Fruit fly (Drosophila melanogaster) whole organism, embryonic: ENCODE data around the gene CG14401.

Experiments
- CG1024 ChIP-seq: fragments of 200-800 bp; sonication (Bioruptor generic); IDR thresholded peaks from 2 replicates; pipeline ENCODE4 v1.3.6; 2022; ENCODE audit warnings: missing biosample characterization, missing genetic modification characterization
- CG11504 ChIP-seq: fragments of 200-800 bp; sonication (Bioruptor generic); optimal IDR thresholded peaks from 3 replicates; lab custom pipeline; 2019; ENCODE audit warnings: missing biosample characterization, mild to moderate bottlenecking, missing genetic modification characterization, moderate library complexity
- CG1233 ChIP-seq: fragments of 200-800 bp; sonication (Bioruptor generic); optimal IDR thresholded peaks from 4 replicates; lab custom pipeline; 2018; ENCODE audit warnings: missing biosample characterization, mild to moderate bottlenecking, missing genetic modification characterization
- CG12769 ChIP-seq: fragments of 200-800 bp; sonication (Bioruptor generic); optimal IDR thresholded peaks from 2 replicates; lab custom pipeline; 2019; ENCODE audit warnings: missing biosample characterization, mild to moderate bottlenecking, missing genetic modification characterization, moderate library complexity
- CG14014 ChIP-seq: fragments of 200-800 bp; sonication (Bioruptor generic); IDR thresholded peaks from 2 replicates; pipeline ENCODE4 v1.3.6; 2022; ENCODE audit warnings: missing biosample characterization, missing genetic modification characterization
- CG14441 ChIP-seq: fragments of 200-800 bp; sonication (Bioruptor generic); IDR thresholded peaks from 2 replicates; pipeline ENCODE4 v1.3.6; 2022; ENCODE audit warnings: missing biosample characterization, missing genetic modification characterization
- CG15073 ChIP-seq: fragments of 200-800 bp; sonication (Bioruptor generic); optimal IDR thresholded peaks from 2 replicates; lab custom pipeline; 2016; ENCODE audit warnings: missing biosample characterization, missing genetic modification characterization
- CG15696 ChIP-seq: fragments of 200-800 bp; sonication (Bioruptor generic); optimal IDR thresholded peaks from 2 replicates; lab custom pipeline; 2019; ENCODE audit warnings: missing biosample characterization, mild to moderate bottlenecking, missing genetic modification characterization, moderate library complexity
- CG1602 ChIP-seq: fragments of 200-800 bp; sonication (Bioruptor generic); optimal IDR thresholded peaks from 3 replicates; lab custom pipeline; 2016; ENCODE audit warnings: missing biosample characterization, missing genetic modification characterization
- CG17612 ChIP-seq: fragments of 200-800 bp; sonication (Bioruptor generic); IDR thresholded peaks from 2 replicates; pipeline ENCODE4 v1.3.6; 2022; ENCODE audit warnings: missing biosample characterization, missing genetic modification characterization
- CG2120 ChIP-seq: fragments of 200-800 bp; sonication (Bioruptor generic); optimal IDR thresholded peaks from 3 replicates; lab custom pipeline; 2016; ENCODE audit warnings: missing biosample characterization, missing genetic modification characterization
- CG31441 ChIP-seq: fragments of 200-800 bp; sonication (Bioruptor generic); IDR thresholded peaks from 2 replicates; pipeline ENCODE4 v1.3.6; 2022; ENCODE audit warnings: missing biosample characterization, missing genetic modification characterization
- CG6765 ChIP-seq: fragments of 200-800 bp; sonication (Bioruptor generic); optimal IDR thresholded peaks from 3 replicates; lab custom pipeline; 2017; ENCODE audit warnings: missing biosample characterization, mild to moderate bottlenecking, missing genetic modification characterization
- CG6854 ChIP-seq: fragments of 200-800 bp; sonication (Bioruptor generic); optimal IDR thresholded peaks from 3 replicates; lab custom pipeline; 2017; ENCODE audit warnings: missing biosample characterization, mild to moderate bottlenecking, missing genetic modification characterization
- CG7963 ChIP-seq: fragments of 200-800 bp; sonication (Bioruptor generic); IDR thresholded peaks from 3 replicates; pipeline ENCODE4 v1.3.6; 2022; ENCODE audit warnings: missing biosample characterization, missing genetic modification characterization; ENCODE audit not compliant: partially characterized antibody
- CG8388 ChIP-seq: fragments of 200-800 bp; sonication (Bioruptor generic); optimal IDR thresholded peaks from 2 replicates; lab custom pipeline; 2019; ENCODE audit warnings: missing biosample characterization, mild to moderate bottlenecking, missing genetic modification characterization, moderate library complexity
- Dip2 ChIP-seq: fragments of 200-800 bp; sonication (Bioruptor generic); IDR thresholded peaks from 2 replicates; pipeline ENCODE4 v1.3.6; 2022; ENCODE audit warnings: missing biosample characterization, missing genetic modification characterization
- Dip3 ChIP-seq: fragments of 200-800 bp; sonication (Bioruptor generic); optimal IDR thresholded peaks from 3 replicates; lab custom pipeline; 2016; ENCODE audit warnings: missing biosample characterization, missing genetic modification characterization
- Drgx ChIP-seq: fragments of 200-800 bp; sonication (Bioruptor generic); IDR thresholded peaks from 2 replicates; pipeline ENCODE4 v1.3.6; 2022; ENCODE audit warnings: missing biosample characterization, missing genetic modification characterization
- E2f2 ChIP-seq: fragments of 200-800 bp; sonication (Bioruptor generic); IDR thresholded peaks from 2 replicates; pipeline ENCODE4 v1.3.6; 2022; ENCODE audit warnings: missing biosample characterization, missing genetic modification characterization
- Hsf ChIP-seq: fragments of 200-800 bp; sonication (Bioruptor generic); optimal IDR thresholded peaks from 3 replicates; lab custom pipeline; 2016; ENCODE audit warnings: missing biosample characterization, missing genetic modification characterization
- Lpt ChIP-seq: fragments of >200 bp; optimal IDR thresholded peaks from 2 replicates; lab custom pipeline; 2018; ENCODE audit warnings: missing biosample characterization, missing genetic modification characterization
- MBD-R2 ChIP-seq: fragments of 200-800 bp; sonication (Bioruptor generic); IDR thresholded peaks from 2 replicates; pipeline ENCODE4 v1.3.6; 2022; ENCODE audit warnings: missing biosample characterization, missing genetic modification characterization
- MESR4 ChIP-seq: fragments of 200-800 bp; sonication (Bioruptor generic); optimal IDR thresholded peaks from 2 replicates; lab custom pipeline; 2018; ENCODE audit warnings: missing biosample characterization, mild to moderate bottlenecking, missing genetic modification characterization, moderate library complexity
- Max ChIP-seq: fragments of 200-800 bp; sonication (Bioruptor generic); optimal IDR thresholded peaks from 2 replicates; lab custom pipeline; 2016; ENCODE audit warnings: missing biosample characterization, mild to moderate bottlenecking, missing genetic modification characterization
- Med ChIP-seq: fragments of 200-800 bp; sonication (Bioruptor generic); peaks from one replicate; lab custom pipeline; 2016; ENCODE audit warnings: missing biosample characterization, missing genetic modification characterization, mild to moderate bottlenecking, inconsistent platforms, moderate library complexity
- Mes4 ChIP-seq: fragments of 200-800 bp; sonication (Bioruptor generic); optimal IDR thresholded peaks from 2 replicates; lab custom pipeline; 2016; ENCODE audit warnings: missing biosample characterization, missing genetic modification characterization
- Pdp1 ChIP-seq, 2 experiments: fragments of 200-800 bp; sonication (Bioruptor generic); optimal IDR thresholded peaks; 3 replicates each; lab custom pipeline; 2016; ENCODE audit warnings: missing biosample characterization in 2 of 2, missing genetic modification characterization in 2 of 2, mild to moderate bottlenecking in 1 of 2, moderate library complexity in 1 of 2
- Sox102F ChIP-seq: fragments of 200-800 bp; sonication (Bioruptor generic); optimal IDR thresholded peaks from 2 replicates; lab custom pipeline; 2018; ENCODE audit warnings: missing biosample characterization, mild to moderate bottlenecking, missing genetic modification characterization, moderate library complexity
- ac ChIP-seq: fragments of 200-800 bp; sonication (Bioruptor generic); optimal IDR thresholded peaks from 3 replicates; lab custom pipeline; 2017; ENCODE audit warnings: missing biosample characterization, mild to moderate bottlenecking, missing genetic modification characterization
- ash1 ChIP-seq: fragments of 200-800 bp; sonication (Bioruptor generic); optimal IDR thresholded peaks from 2 replicates; lab custom pipeline; 2018; ENCODE audit warnings: missing biosample characterization, mild to moderate bottlenecking, missing genetic modification characterization
- crol ChIP-seq: fragments of 200-800 bp; sonication (Bioruptor generic); IDR thresholded peaks from 2 replicates; pipeline ENCODE4 v1.3.6; 2022; ENCODE audit warnings: missing biosample characterization, missing genetic modification characterization
- crp ChIP-seq, 2 experiments: fragments of 200-800 bp; sonication (Bioruptor generic); optimal IDR thresholded peaks; 2 replicates in 1 of 2; 3 replicates in 1 of 2; lab custom pipeline; 2017; ENCODE audit warnings: missing biosample characterization in 2 of 2, missing genetic modification characterization in 2 of 2, mild to moderate bottlenecking in 1 of 2, moderate library complexity in 1 of 2
- da ChIP-seq: fragments of 200-800 bp; sonication (Bioruptor generic); optimal IDR thresholded peaks from 2 replicates; lab custom pipeline; 2016; ENCODE audit warnings: missing biosample characterization, missing genetic modification characterization
- dmrt11E ChIP-seq: fragments of 200-800 bp; sonication (Bioruptor generic); optimal IDR thresholded peaks from 3 replicates; lab custom pipeline; 2018; ENCODE audit warnings: missing biosample characterization, mild to moderate bottlenecking, missing genetic modification characterization, moderate library complexity
- dysf ChIP-seq: fragments of 200-800 bp; sonication (Bioruptor generic); IDR thresholded peaks from 3 replicates; pipeline ENCODE4 v1.3.6; 2022; ENCODE audit warnings: missing biosample characterization, missing genetic modification characterization
- gem ChIP-seq: fragments of 200-800 bp; sonication (Bioruptor generic); optimal IDR thresholded peaks from 2 replicates; lab custom pipeline; 2019; ENCODE audit warnings: missing biosample characterization, mild to moderate bottlenecking, missing genetic modification characterization, moderate library complexity
- grau ChIP-seq: fragments of 200-800 bp; optimal IDR thresholded peaks from 3 replicates; lab custom pipeline; 2019; ENCODE audit warnings: missing biosample characterization, mild to moderate bottlenecking, missing genetic modification characterization, moderate library complexity
- gsb-n ChIP-seq: fragments of 200-800 bp; sonication (Bioruptor generic); optimal IDR thresholded peaks from 3 replicates; lab custom pipeline; 2018; ENCODE audit warnings: missing biosample characterization, mild to moderate bottlenecking, missing genetic modification characterization
- hkb ChIP-seq, 2 experiments: fragments of 200-800 bp in 1 of 2; fragments of >200 bp in 1 of 2; sonication (Bioruptor generic) in 1 of 2; IDR thresholded peaks in 1 of 2; optimal IDR thresholded peaks in 1 of 2; 2 replicates each; pipeline versions ENCODE4 v1.3.6 to Lab custom; 2017 to 2022; ENCODE audit warnings: missing biosample characterization in 1 of 2, missing genetic modification characterization in 1 of 2
- kay ChIP-seq: fragments of 200-800 bp; sonication (Bioruptor generic); optimal IDR thresholded peaks from 2 replicates; lab custom pipeline; 2016; ENCODE audit warnings: missing biosample characterization, missing genetic modification characterization
- lab ChIP-seq: fragments of 200-800 bp; sonication (Bioruptor generic); optimal IDR thresholded peaks from 3 replicates; lab custom pipeline; 2017; ENCODE audit warnings: missing biosample characterization, missing genetic modification characterization, mild to moderate bottlenecking, moderate library complexity, missing genetic modification reagents
- mirr ChIP-seq: fragments of 200-800 bp; sonication (Bioruptor generic); optimal IDR thresholded peaks from 3 replicates; lab custom pipeline; 2018; ENCODE audit warnings: missing biosample characterization, mild to moderate bottlenecking, missing genetic modification characterization
- rib ChIP-seq: fragments of 200-800 bp; sonication (Bioruptor generic); IDR thresholded peaks from 2 replicates; pipeline ENCODE4 v1.3.6; 2022; ENCODE audit warnings: missing biosample characterization, missing genetic modification characterization
- row ChIP-seq: fragments of 200-800 bp; sonication (Bioruptor generic); IDR thresholded peaks from 3 replicates; pipeline ENCODE4 v1.3.6; 2022; ENCODE audit warnings: missing biosample characterization, missing genetic modification characterization
- sens ChIP-seq: fragments of 200-800 bp; sonication (Bioruptor generic); peaks from one replicate; lab custom pipeline; 2016; ENCODE audit warnings: missing biosample characterization, missing genetic modification characterization
- so ChIP-seq: fragments of 200-800 bp; sonication (Bioruptor generic); IDR thresholded peaks from 3 replicates; pipeline ENCODE4 v1.3.6; 2022; ENCODE audit warnings: missing biosample characterization, missing genetic modification characterization
- stwl ChIP-seq: fragments of 200-800 bp; sonication (Bioruptor generic); optimal IDR thresholded peaks from 3 replicates; lab custom pipeline; 2018; ENCODE audit warnings: missing biosample characterization, mild to moderate bottlenecking, missing genetic modification characterization, moderate library complexity
- usp ChIP-seq: fragments of >200 bp; optimal IDR thresholded peaks from 2 replicates; lab custom pipeline; 2017; ENCODE audit warnings: missing biosample characterization, missing genetic modification characterization
- vnd ChIP-seq: fragments of 200-800 bp; sonication (Bioruptor generic); IDR thresholded peaks from 3 replicates; pipeline ENCODE4 v1.3.6; 2022; ENCODE audit warnings: missing biosample characterization, missing genetic modification characterization; ENCODE audit not compliant: partially characterized antibody
- vvl ChIP-seq: fragments of 200-800 bp; sonication (Bioruptor generic); IDR thresholded peaks from 2 replicates; pipeline ENCODE4 v1.3.6; 2022; ENCODE audit warnings: missing biosample characterization, missing genetic modification characterization

The CG14401 gene

dm6 chr2L:20891188-20891587, 21.5 kb downstream of the CG14401 start (continued):
- peak; percentile 7 for TF ChIP-seq CG2120 (GFP tag; lab: Kevin White, UChicago)
- peak; percentile 64 for TF ChIP-seq sens (GFP tag; lab: Kevin White, UChicago)
- no peak for TF ChIP-seq rib
- no peak for TF ChIP-seq Dip3 (GFP tag; lab: Kevin White, UChicago)
- peak; percentile 50 for TF ChIP-seq vvl (GFP tag; lab: Robert Waterston, UW)
- peak; percentile 37 for TF ChIP-seq Sox102F
- no peak for TF ChIP-seq Hsf (GFP tag; lab: Kevin White, UChicago)
- TF ChIP-seq da (GFP tag; lab: Kevin White, UChicago): no peak
- TF ChIP-seq CG14441: peak; percentile 53; the same call in 1 of the 2 replicates
- peak in 1 of 2 experiments; percentile 37 for TF ChIP-seq Pdp1 (GFP tag; optimal IDR thresholded peaks at IDR 0.05; lab: Kevin White, UChicago)
- TF ChIP-seq CG6854 (GFP tag; lab: Kevin White, UChicago): no peak
- peak; percentile 61 for TF ChIP-seq lab (GFP tag; lab: Kevin White, UChicago)
- TF ChIP-seq MESR4 (GFP tag; lab: Kevin White, UChicago): no peak
- TF ChIP-seq CG7963 (GFP tag; lab: Robert Waterston, UW): no peak
- TF ChIP-seq usp: no peak
- TF ChIP-seq row (GFP tag; lab: Robert Waterston, UW): peak; percentile 54
- no peak for TF ChIP-seq CG17612 (GFP tag; lab: Robert Waterston, UW)
- peak; percentile 78 for TF ChIP-seq stwl (tag; lab: Kevin White, UChicago)
- TF ChIP-seq mirr: no peak
- peak; percentile 99 for TF ChIP-seq CG15073 (GFP tag; lab: Kevin White, UChicago)
- TF ChIP-seq CG6765: no peak
- TF ChIP-seq CG1233 (GFP tag; lab: Kevin White, UChicago): no peak
- TF ChIP-seq Lpt (GFP tag; lab: Kevin White, UChicago): no peak
- TF ChIP-seq CG31441: no peak
- TF ChIP-seq kay: no peak
- no peak for TF ChIP-seq gsb-n
- no peak for TF ChIP-seq so (GFP tag; lab: Robert Waterston, UW)
- TF ChIP-seq crol (GFP tag; lab: Robert Waterston, UW): no peak
- no peak for TF ChIP-seq vnd (GFP tag; lab: Robert Waterston, UW)
- TF ChIP-seq ac: no peak
- TF ChIP-seq E2f2 (GFP tag; lab: Robert Waterston, UW): no peak
- no peak for TF ChIP-seq CG1602 (GFP tag; lab: Kevin White, UChicago)
- TF ChIP-seq hkb (optimal IDR thresholded peaks at IDR 0.05; lab: Kevin White, UChicago): no peak
- no peak for TF ChIP-seq hkb (GFP tag; IDR thresholded peaks at IDR 0.05; lab: Robert Waterston, UW)
- peak; percentile 16; the same call in 1 of the 2 replicates for TF ChIP-seq CG14014 (GFP tag; lab: Robert Waterston, UW)
- TF ChIP-seq dysf: peak; percentile 25; the same call in 1 of the 3 replicates
- no peak for TF ChIP-seq crp (GFP tag; optimal IDR thresholded peaks at IDR 0.05; lab: Kevin White, UChicago)
- peak; percentile 45 for TF ChIP-seq Med (GFP tag; lab: Kevin White, UChicago)
- TF ChIP-seq Dip2 (GFP tag; lab: Robert Waterston, UW): no peak
- peak; percentile 26; the same call in 1 of the 2 replicates for TF ChIP-seq CG1024 (GFP tag; lab: Robert Waterston, UW)
- no peak for TF ChIP-seq ash1
- no peak for TF ChIP-seq MBD-R2 (GFP tag; lab: Robert Waterston, UW)
- no peak for TF ChIP-seq CG8388 (GFP tag; lab: Kevin White, UChicago)
- no peak for TF ChIP-seq dmrt11E (tag; lab: Kevin White, UChicago)
- TF ChIP-seq grau (tag; lab: Kevin White, UChicago): no peak
- TF ChIP-seq CG11504 (tag; lab: Kevin White, UChicago): peak; percentile 8
- TF ChIP-seq gem (tag; lab: Kevin White, UChicago): peak; percentile 3
- TF ChIP-seq Mes4 (GFP tag; lab: Kevin White, UChicago): no peak
- TF ChIP-seq CG12769 (tag; lab: Kevin White, UChicago): peak; percentile 23
- TF ChIP-seq Max: no peak
- TF ChIP-seq CG15696 (tag; lab: Kevin White, UChicago): no peak
- peak; percentile 61 for TF ChIP-seq Drgx (GFP tag; lab: Robert Waterston, UW)
